Worm (Caenorhabditis elegans): ENCODE data around the gene R09H10.6.
"Not testable (repeated sequence)": the region's sequence is repeated elsewhere in the genome, so short reads cannot be mapped to it uniquely, and the experiment has no call there.

DNA sequence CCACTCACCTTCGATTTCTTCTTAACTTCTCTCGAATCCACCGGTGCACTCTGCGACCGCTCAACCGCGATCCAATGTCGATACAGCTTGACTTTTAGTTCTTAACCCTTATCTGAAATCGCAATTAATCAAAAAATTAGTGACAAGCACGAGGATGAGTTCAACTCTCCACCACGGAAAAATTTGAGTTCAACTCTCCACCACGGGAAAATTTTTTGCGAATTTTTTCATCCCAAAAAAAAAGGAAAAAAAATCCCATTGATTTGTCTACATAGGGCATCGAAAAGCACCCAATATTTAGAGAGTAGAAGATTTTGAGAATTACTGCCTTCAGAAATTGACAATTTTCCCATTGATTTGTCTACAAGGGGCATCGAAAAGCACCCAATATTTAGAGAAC lies 45.7 kb downstream of the R09H10.6 start, which contains the start of gene glb-19:
- TF ChIP-seq unc-39, ztf-11, nhr-237 (tag; optimal IDR thresholded peaks at IDR 0.05): not testable (repeated sequence)

Measured in whole organism, mixed stage, embryonic.